Fruit fly (Drosophila melanogaster) Kc167 (cell line): ENCODE results near the gene GATAd.

Experiments
- Myc ChIP-seq: fragments of >200 bp; optimal IDR thresholded peaks from 2 replicates; lab custom pipeline; 2017; ENCODE audit warnings: missing external identifiers
- Sin3A ChIP-seq: fragments of >200 bp; optimal IDR thresholded peaks from 2 replicates; lab custom pipeline; 2018; ENCODE audit warnings: missing external identifiers
- h ChIP-seq: fragments of >200 bp; optimal IDR thresholded peaks from 3 replicates; lab custom pipeline; 2018; ENCODE audit warnings: missing external identifiers
- psq ChIP-seq: fragments of >200 bp; optimal IDR thresholded peaks from 2 replicates; lab custom pipeline; 2017; ENCODE audit warnings: missing external identifiers
- ttk ChIP-seq: sonication (Bioruptor generic); optimal IDR thresholded peaks from 2 replicates; lab custom pipeline; 2017; ENCODE audit warnings: missing external identifiers

dm6 chr2L:10339841-10340240, 6.3 kb downstream of the GATAd start:
- TF ChIP-seq Myc (lab: Kevin White, UChicago): no peak
- no peak for TF ChIP-seq Sin3A
- TF ChIP-seq ttk (lab: Kevin White, UChicago): no peak
- no peak for TF ChIP-seq h (lab: Kevin White, UChicago)
- TF ChIP-seq psq (lab: Kevin White, UChicago): no peak
